Worm (Caenorhabditis elegans) whole organism, L3 larva: ENCODE results near the gene F41H10.1.
A peak's percentile ranks its signal among the peaks of the same experiment; 100 is the strongest.

Experiments used
- ZK546.5 ChIP-seq: sonication (generic microtip); optimal IDR thresholded peaks from 2 replicates; lab custom pipeline; 2017; ENCODE audit warnings: missing biosample characterization, missing genetic modification characterization
- aly-2 ChIP-seq: fragments of 150-350 bp; optimal IDR thresholded peaks from 2 replicates; lab custom pipeline; 2014; ENCODE audit warnings: missing biosample characterization, missing genetic modification characterization
- ama-1 ChIP-seq: fragments of 150-350 bp; optimal IDR thresholded peaks from 2 replicates; lab custom pipeline; 2018
- ceh-16 ChIP-seq: sonication (generic microtip); optimal IDR thresholded peaks from 2 replicates; lab custom pipeline; 2017; ENCODE audit warnings: missing biosample characterization, missing genetic modification characterization
- ceh-28 ChIP-seq: fragments of 150-350 bp; optimal IDR thresholded peaks from 2 replicates; lab custom pipeline; 2014; ENCODE audit warnings: missing biosample characterization, missing genetic modification reagents, missing genetic modification characterization
- ceh-82 ChIP-seq: fragments of 150-350 bp; optimal IDR thresholded peaks from 2 replicates; lab custom pipeline; 2014; ENCODE audit warnings: missing biosample characterization, missing genetic modification characterization
- ceh-9 ChIP-seq: sonication (generic microtip); optimal IDR thresholded peaks from 2 replicates; lab custom pipeline; 2018; ENCODE audit warnings: missing biosample characterization, missing genetic modification characterization
- egl-27 ChIP-seq: sonication (generic microtip); optimal IDR thresholded peaks from 4 replicates; lab custom pipeline; 2017; ENCODE audit warnings: missing biosample characterization, missing genetic modification reagents, missing genetic modification characterization
- elt-1 ChIP-seq: fragments of 150-350 bp; optimal IDR thresholded peaks from 2 replicates; lab custom pipeline; 2014; ENCODE audit warnings: missing biosample characterization, missing genetic modification characterization
- elt-2 ChIP-seq: sonication (generic microtip); optimal IDR thresholded peaks from 2 replicates; lab custom pipeline; 2016; ENCODE audit warnings: missing genetic modification reagents, mild to moderate bottlenecking, missing genetic modification characterization, missing compliant biosample characterization
- fkh-10 ChIP-seq: sonication (generic microtip); optimal IDR thresholded peaks from 2 replicates; lab custom pipeline; 2017; ENCODE audit warnings: missing biosample characterization, missing genetic modification reagents, missing genetic modification characterization
- fos-1 ChIP-seq: fragments of 150-350 bp; optimal IDR thresholded peaks from 2 replicates; lab custom pipeline; 2014; ENCODE audit warnings: missing biosample characterization, missing genetic modification characterization
- hmg-11 ChIP-seq: sonication (generic microtip); optimal IDR thresholded peaks from 2 replicates; lab custom pipeline; 2016; ENCODE audit warnings: missing genetic modification characterization, missing compliant biosample characterization
- jun-1 ChIP-seq: fragments of 150-350 bp; optimal IDR thresholded peaks from 2 replicates; lab custom pipeline; 2014; ENCODE audit warnings: missing biosample characterization, missing genetic modification reagents, missing genetic modification characterization
- lin-15B ChIP-seq: fragments of 150-350 bp; optimal IDR thresholded peaks from 2 replicates; lab custom pipeline; 2014; ENCODE audit warnings: missing biosample characterization, missing genetic modification characterization
- lin-39 ChIP-seq: fragments of 150-350 bp; optimal IDR thresholded peaks from 2 replicates; lab custom pipeline; 2018; ENCODE audit warnings: missing biosample characterization, missing genetic modification reagents, missing genetic modification characterization
- lsy-12 ChIP-seq: sonication (generic microtip); optimal IDR thresholded peaks from 2 replicates; lab custom pipeline; 2016; ENCODE audit warnings: mild to moderate bottlenecking, missing genetic modification characterization, missing compliant biosample characterization
- mdl-1 ChIP-seq: fragments of 150-350 bp; optimal IDR thresholded peaks from 2 replicates; lab custom pipeline; 2014; ENCODE audit warnings: missing biosample characterization, missing genetic modification characterization
- nfya-1 ChIP-seq: sonication (generic microtip); optimal IDR thresholded peaks from 2 replicates; lab custom pipeline; 2017; ENCODE audit warnings: missing genetic modification characterization, mild to moderate bottlenecking, missing compliant biosample characterization, antibody characterized with exemption, moderate library complexity; ENCODE audit not compliant: insufficient read depth
- nhr-23 ChIP-seq: fragments of 150-350 bp; optimal IDR thresholded peaks from 2 replicates; lab custom pipeline; 2014; ENCODE audit warnings: missing biosample characterization, missing genetic modification reagents, missing genetic modification characterization
- nhr-25 ChIP-seq: sonication (generic microtip); optimal IDR thresholded peaks from 2 replicates; lab custom pipeline; 2017; ENCODE audit warnings: missing biosample characterization, missing genetic modification characterization
- nhr-67 ChIP-seq: fragments of 150-350 bp; optimal IDR thresholded peaks from 2 replicates; lab custom pipeline; 2014; ENCODE audit warnings: missing biosample characterization, missing genetic modification characterization
- nhr-76 ChIP-seq: fragments of 150-350 bp; sonication (generic microtip); optimal IDR thresholded peaks from 5 replicates; lab custom pipeline; 2014; ENCODE audit warnings: missing biosample characterization, missing genetic modification characterization
- nhr-77 ChIP-seq: fragments of 150-350 bp; optimal IDR thresholded peaks from 2 replicates; lab custom pipeline; 2014; ENCODE audit warnings: missing biosample characterization, missing genetic modification characterization
- pha-4 ChIP-seq: fragments of 150-350 bp; optimal IDR thresholded peaks from 2 replicates; lab custom pipeline; 2014; ENCODE audit warnings: missing biosample characterization, missing genetic modification reagents, missing genetic modification characterization
- pqm-1 ChIP-seq: fragments of 150-350 bp; optimal IDR thresholded peaks from 2 replicates; lab custom pipeline; 2017; ENCODE audit warnings: missing biosample characterization, missing genetic modification characterization, inconsistent platforms
- skn-1 ChIP-seq: fragments of 150-350 bp; optimal IDR thresholded peaks from 2 replicates; lab custom pipeline; 2014; ENCODE audit warnings: missing biosample characterization, missing genetic modification characterization
- snpc-4 ChIP-seq: fragments of 150-350 bp; optimal IDR thresholded peaks from 2 replicates; lab custom pipeline; 2014; ENCODE audit warnings: missing biosample characterization, missing genetic modification characterization
- tbx-2 ChIP-seq: sonication (generic microtip); optimal IDR thresholded peaks from 2 replicates; lab custom pipeline; 2016; ENCODE audit warnings: mild to moderate bottlenecking, missing genetic modification characterization, missing compliant biosample characterization
- unc-62 ChIP-seq: fragments of 150-350 bp; sonication (generic microtip); optimal IDR thresholded peaks from 4 replicates; lab custom pipeline; 2014; ENCODE audit warnings: missing biosample characterization, missing genetic modification reagents, missing genetic modification characterization
- zag-1 ChIP-seq: fragments of 150-350 bp; optimal IDR thresholded peaks from 2 replicates; lab custom pipeline; 2014; ENCODE audit warnings: missing biosample characterization, missing genetic modification characterization
- ztf-11 ChIP-seq: fragments of 150-350 bp; optimal IDR thresholded peaks from 2 replicates; lab custom pipeline; 2014; ENCODE audit warnings: missing biosample characterization, missing genetic modification characterization

The F41H10.1 gene

ce11 chrIV:5366567-5366966 lies 16.1 kb upstream of the F41H10.1 start, which contains the start of gene sand-1:
TSS of gene sand-1 (plus strand) at chrIV:5366867.
- TF ChIP-seq ceh-82 (tag; lab: Kevin White, UChicago) (no peak), ztf-11 (tag; lab: Kevin White, UChicago) (no peak)

DNA sequence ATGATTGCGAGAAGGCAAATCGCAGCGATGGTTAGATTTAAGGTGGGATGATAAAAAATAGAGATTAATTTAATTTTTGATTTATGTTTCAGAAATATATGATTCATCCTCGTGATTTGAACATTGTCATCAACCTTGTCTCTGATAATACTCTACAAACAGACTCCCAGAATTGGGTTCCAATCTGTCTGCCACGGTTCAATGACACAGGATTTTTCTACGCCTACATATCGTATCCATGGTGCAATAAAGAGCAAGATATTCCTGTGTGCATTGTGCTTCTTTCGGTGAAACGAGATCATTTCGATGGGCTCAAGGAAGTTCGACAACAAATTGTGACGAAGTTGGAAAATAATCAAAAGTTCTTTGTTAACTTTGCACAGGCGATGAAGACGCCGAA lies 14.8 kb upstream of the F41H10.1 start:
- TF ChIP-seq ama-1 (lab: Kevin White, UChicago), result peak; percentile 50
- no peak for TF ChIP-seq ceh-82 (tag; lab: Kevin White, UChicago)
- no peak for TF ChIP-seq skn-1 (tag; lab: Kevin White, UChicago)

DNA sequence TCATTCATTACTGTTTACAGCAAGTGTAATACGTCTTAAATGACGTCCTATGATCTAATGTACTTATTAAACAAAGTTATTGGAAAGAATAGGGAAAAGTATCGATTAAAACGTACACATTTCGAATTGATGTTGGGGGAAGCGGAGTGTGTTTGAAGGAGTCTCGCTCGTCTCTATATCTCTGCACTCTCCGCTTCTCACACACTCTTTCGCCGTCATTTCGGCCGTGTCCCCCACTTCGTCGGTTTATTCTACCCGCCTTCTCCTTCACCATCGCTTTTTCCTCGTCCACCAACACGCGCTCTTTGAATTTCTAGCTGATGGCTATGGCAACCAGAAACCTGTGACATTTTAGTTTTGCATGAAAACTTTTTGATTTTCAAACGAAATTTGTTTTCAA lies 13.8 kb upstream of the F41H10.1 start:
- TF ChIP-seq ztf-11 (tag; lab: Kevin White, UChicago) (no peak), snpc-4 (tag; lab: Kevin White, UChicago) (no peak), ZK546.5 (tag; lab: Kevin White, UChicago) (no peak), lin-15B (tag; lab: Kevin White, UChicago) (peak; percentile 70), hmg-11 (peak; percentile 53), nfya-1 (peak; percentile 39), pha-4 (tag; lab: Kevin White, UChicago) (peak; percentile 37), ceh-28 (tag; lab: Kevin White, UChicago) (peak; percentile 70), nhr-25 (tag; lab: Kevin White, UChicago) (peak; percentile 58), ceh-9 (tag; lab: Kevin White, UChicago) (no peak), elt-2 (peak; percentile 25), nhr-67 (no peak), lsy-12 (no peak), zag-1 (tag; lab: Kevin White, UChicago) (no peak), ama-1 (lab: Kevin White, UChicago) (peak; percentile 60), mdl-1 (tag; lab: Kevin White, UChicago) (no peak), lin-39 (peak; percentile 31)

DNA sequence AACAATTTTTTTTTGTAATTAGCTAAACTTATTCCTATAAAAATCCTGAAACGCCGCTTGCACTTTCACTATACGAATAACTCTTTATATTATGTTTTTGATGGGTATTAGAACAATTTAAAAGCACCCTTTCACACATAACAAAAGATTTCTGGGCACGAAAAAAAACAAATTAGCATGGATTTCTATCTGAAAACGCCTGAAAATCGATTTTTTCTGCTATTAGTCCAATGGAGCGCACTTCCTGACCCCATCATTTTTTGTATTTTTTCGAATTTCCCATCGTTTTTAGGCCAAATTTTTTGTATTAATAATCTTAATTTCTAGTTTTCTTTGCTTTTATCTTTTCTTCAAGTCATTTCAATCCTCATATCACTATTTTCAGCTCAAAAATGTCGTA lies 13.3 kb upstream of the F41H10.1 start, which contains the start of gene F41H10.3:
Gene F41H10.3, plus strand, starts transcription at position 388 of the 400 bp plus-strand sequence.
- TF ChIP-seq ceh-16, result no peak
- no peak for TF ChIP-seq ama-1 (lab: Kevin White, UChicago)

DNA sequence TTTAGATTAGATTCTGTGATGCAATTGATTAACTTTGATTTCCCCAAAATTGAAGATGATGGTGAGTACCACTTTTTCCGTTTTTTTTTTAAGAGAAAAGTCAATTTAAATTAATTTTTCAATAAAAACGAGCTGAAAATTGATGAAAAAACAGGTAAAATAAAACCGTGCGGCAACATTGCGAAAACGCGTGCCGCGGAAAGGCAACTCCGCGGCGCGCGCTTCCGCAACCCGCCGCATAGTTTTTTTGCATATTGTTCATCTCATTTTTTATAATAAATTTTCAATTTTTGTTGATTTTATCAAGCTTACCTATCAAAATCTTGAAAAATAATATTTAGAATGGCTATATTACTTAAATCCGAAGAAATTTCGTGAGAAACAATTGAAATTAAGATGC lies 11.8 kb upstream of the F41H10.1 start:
- TF ChIP-seq ceh-82 (tag; lab: Kevin White, UChicago), result no peak
- TF ChIP-seq nhr-23 (tag; lab: Kevin White, UChicago), result peak; percentile 42
- no peak for TF ChIP-seq zag-1 (tag; lab: Kevin White, UChicago)
- TF ChIP-seq skn-1 (tag; lab: Kevin White, UChicago), result no peak
- no peak for TF ChIP-seq pqm-1 (tag; lab: Kevin White, UChicago)
- TF ChIP-seq pha-4 (tag; lab: Kevin White, UChicago), result no peak
- no peak for TF ChIP-seq aly-2 (tag; lab: Kevin White, UChicago)
- TF ChIP-seq nfya-1, result peak; percentile 40

ce11 chrIV:5374321-5374720 lies 8.4 kb upstream of the F41H10.1 start:
- TF ChIP-seq fos-1 (tag; lab: Kevin White, UChicago) (peak; percentile 57), elt-2 (peak; percentile 55), nhr-77 (tag; lab: Kevin White, UChicago) (peak; percentile 13), mdl-1 (tag; lab: Kevin White, UChicago) (no peak), jun-1 (tag; lab: Kevin White, UChicago) (no peak), tbx-2 (tag; lab: Kevin White, UChicago) (no peak), ceh-28 (tag; lab: Kevin White, UChicago) (peak; percentile 27)

- no peak for TF ChIP-seq fkh-10 (GFP tag; lab: Kevin White, UChicago)
- no peak for TF ChIP-seq egl-27 (tag; lab: Kevin White, UChicago)
- TF ChIP-seq lsy-12, result no peak
- TF ChIP-seq nhr-76 (tag; lab: Kevin White, UChicago), result no peak
- no peak for TF ChIP-seq mdl-1 (tag; lab: Kevin White, UChicago)
- TF ChIP-seq ceh-9 (tag; lab: Kevin White, UChicago), result no peak
- TF ChIP-seq hmg-11, result no peak
- TF ChIP-seq unc-62, result no peak
- no peak for TF ChIP-seq nhr-77 (tag; lab: Kevin White, UChicago)
- TF ChIP-seq tbx-2 (tag; lab: Kevin White, UChicago), result no peak
- TF ChIP-seq elt-1, result no peak
Observed at ce11 chrIV:5374946-5375345, 7.8 kb upstream of the F41H10.1 start.
